Fruit fly (Drosophila melanogaster) whole organism, embryonic: ENCODE results near the gene CG45428.

Experiments
- BEAF-32 ChIP-seq: fragments of 200-800 bp; sonication (Bioruptor generic); optimal IDR thresholded peaks from 3 replicates; lab custom pipeline; 2017; ENCODE audit warnings: missing biosample characterization, missing genetic modification characterization, mild to moderate bottlenecking, moderate library complexity, missing genetic modification reagents
- CG5245 ChIP-seq: fragments of 200-800 bp; sonication (Bioruptor generic); optimal IDR thresholded peaks from 3 replicates; lab custom pipeline; 2016; ENCODE audit warnings: missing biosample characterization, missing genetic modification characterization
- Dbx ChIP-seq: fragments of 200-800 bp; sonication (Bioruptor generic); IDR thresholded peaks from 3 replicates; pipeline ENCODE4 v1.3.6; 2022; ENCODE audit warnings: missing biosample characterization, missing genetic modification characterization
- sens-2 ChIP-seq: fragments of 200-800 bp; sonication (Bioruptor generic); IDR thresholded peaks from 2 replicates; pipeline ENCODE4 v1.3.6; 2022; ENCODE audit warnings: missing biosample characterization, missing genetic modification characterization
- toy ChIP-seq: fragments of 200-800 bp; sonication (Bioruptor generic); IDR thresholded peaks from 2 replicates; pipeline ENCODE4 v1.3.6; 2022; ENCODE audit warnings: missing biosample characterization, missing genetic modification characterization

- TF ChIP-seq Dbx (GFP tag; lab: Robert Waterston, UW): no peak
- no peak for TF ChIP-seq CG5245 (GFP tag; lab: Kevin White, UChicago)
- no peak for TF ChIP-seq BEAF-32 (GFP tag; lab: Kevin White, UChicago)
- TF ChIP-seq toy (GFP tag; lab: Robert Waterston, UW): no peak
- TF ChIP-seq sens-2 (GFP tag; lab: Robert Waterston, UW): no peak
Observed at dm6 chr3L:22851172-22852128, 14.6 kb upstream of the CG45428 start.
